Fruit fly (Drosophila melanogaster): ENCODE results near the gene Hsp26.
A peak's percentile ranks its signal among the peaks of the same experiment; 100 is the strongest.

The Hsp26 gene

dm6 chr3L:9373374-9374004 is 3.7 kb downstream of the Hsp26 start (continued):
- TF ChIP-seq CG14860 (GFP tag; IDR thresholded peaks at IDR 0.05; ENCODE audit: partially characterized antibody) (no peak), CG3838 (GFP tag; optimal IDR thresholded peaks at IDR 0.05) (no peak), CG17802 (tag; optimal IDR thresholded peaks at IDR 0.05) (no peak), CG43689 (GFP tag; IDR thresholded peaks at IDR 0.05) (no peak), Lpt (GFP tag; optimal IDR thresholded peaks at IDR 0.05) (no peak), kah (GFP tag; optimal IDR thresholded peaks at IDR 0.05) (no peak), Fer2 (tag; optimal IDR thresholded peaks at IDR 0.05) (no peak), CG6654 (GFP tag; optimal IDR thresholded peaks at IDR 0.05) (no peak), CG14441 (GFP tag; IDR thresholded peaks at IDR 0.05) (peak; percentile 56), Deaf1 (tag; optimal IDR thresholded peaks at IDR 0.05) (no peak), slou (GFP tag; optimal IDR thresholded peaks at IDR 0.05) (no peak), D (optimal IDR thresholded peaks at IDR 0.05) (no peak), D (GFP tag; optimal IDR thresholded peaks at IDR 0.05) (peak; percentile 66), HLHmδ (GFP tag; optimal IDR thresholded peaks at IDR 0.05) (no peak), wor (GFP tag; IDR thresholded peaks at IDR 0.05) (peak; percentile 46; the same call in 1 of the 2 replicates), lov (optimal IDR thresholded peaks at IDR 0.05) (no peak), lov (GFP tag; IDR thresholded peaks at IDR 0.05) (peak; percentile 46; the same call in 1 of the 3 replicates), CG16815 (GFP tag; optimal IDR thresholded peaks at IDR 0.05) (no peak), CG14710 (tag; optimal IDR thresholded peaks at IDR 0.05) (peak; percentile 60), HLH3B (GFP tag; IDR thresholded peaks at IDR 0.05) (peak; percentile 78), Myb (GFP tag; optimal IDR thresholded peaks at IDR 0.05) (no peak), CG7987 (GFP tag; optimal IDR thresholded peaks at IDR 0.05) (peak; percentile 6), Doc2 (GFP tag; IDR thresholded peaks at IDR 0.05) (no peak), Oli (tag; optimal IDR thresholded peaks at IDR 0.05) (peak; percentile 72), D19B (GFP tag; optimal IDR thresholded peaks at IDR 0.05) (peak; percentile 29), E2f2 (GFP tag; IDR thresholded peaks at IDR 0.05) (peak; percentile 41; the same call in 1 of the 2 replicates), CG10654 (GFP tag; optimal IDR thresholded peaks at IDR 0.05) (peak; percentile 28), Jarid2 (GFP tag; optimal IDR thresholded peaks at IDR 0.05) (peak; percentile 9), aop (GFP tag; IDR thresholded peaks at IDR 0.05) (no peak), CG13123 (GFP tag; optimal IDR thresholded peaks at IDR 0.05) (no peak), p53 (GFP tag; optimal IDR thresholded peaks at IDR 0.05) (no peak), ham (GFP tag; IDR thresholded peaks at IDR 0.05) (no peak), zfh2 (GFP tag; optimal IDR thresholded peaks at IDR 0.05) (no peak), Max (GFP tag; optimal IDR thresholded peaks at IDR 0.05) (peak; percentile 30), crc (GFP tag; optimal IDR thresholded peaks at IDR 0.05) (no peak), CG9727 (GFP tag; optimal IDR thresholded peaks at IDR 0.05) (peak; percentile 66), CG34224 (GFP tag; IDR thresholded peaks at IDR 0.05; ENCODE audit: partially characterized antibody) (peak; percentile 53; the same call in 1 of the 3 replicates), salm (tag; optimal IDR thresholded peaks at IDR 0.05) (peak; percentile 31), esg (GFP tag; conservative IDR thresholded peaks at IDR 0.05) (peak; percentile 48), Ets65A (GFP tag) (no peak), Vsx1 (GFP tag; optimal IDR thresholded peaks at IDR 0.05) (peak; percentile 66), CG17361 (GFP tag; IDR thresholded peaks at IDR 0.05) (peak; percentile 65), NFAT (GFP tag; IDR thresholded peaks at IDR 0.05) (peak; percentile 48), mirr (GFP tag; optimal IDR thresholded peaks at IDR 0.05) (no peak), B-H1 (GFP tag; IDR thresholded peaks at IDR 0.05) (no peak), Sox100B (GFP tag; optimal IDR thresholded peaks at IDR 0.05) (peak; percentile 72), crp (GFP tag; optimal IDR thresholded peaks at IDR 0.05) (no peak), CG9932 (GFP tag; IDR thresholded peaks at IDR 0.05) (peak; percentile 61), Sox102F (GFP tag; optimal IDR thresholded peaks at IDR 0.05) (peak; percentile 76), Side (GFP tag; optimal IDR thresholded peaks at IDR 0.05) (no peak), CG16813 (GFP tag; IDR thresholded peaks at IDR 0.05; ENCODE audit: partially characterized antibody) (no peak)
